Worm (Caenorhabditis elegans) whole organism, L4 larva: Measurements from ENCODE around the gene R11G11.16.

ENCODE experiments used
- D1046.2 ChIP-seq: fragments of 200-800 bp; sonication (Bioruptor generic); IDR thresholded peaks from 2 replicates; pipeline ENCODE4 v1.3.6; 2022; ENCODE audit warnings: missing genetic modification characterization, missing compliant biosample characterization
- Y105C5A.15 ChIP-seq: fragments of 200-800 bp; sonication (Bioruptor generic); IDR thresholded peaks from 2 replicates; pipeline ENCODE4 v1.3.6; 2022; ENCODE audit warnings: missing genetic modification characterization, missing compliant biosample characterization
- Y48G9A.11 ChIP-seq: fragments of 200-800 bp; sonication (Bioruptor generic); IDR thresholded peaks from 2 replicates; pipeline ENCODE4 v1.3.6; 2022; ENCODE audit warnings: missing genetic modification reagents, missing genetic modification characterization, missing compliant biosample characterization
- aly-2 ChIP-seq: sonication (generic microtip); optimal IDR thresholded peaks from 2 replicates; lab custom pipeline; 2018; ENCODE audit warnings: missing biosample characterization, missing genetic modification characterization
- ama-1 ChIP-seq: fragments of 150-350 bp; optimal IDR thresholded peaks from 2 replicates; lab custom pipeline; 2014; ENCODE audit warnings: inconsistent platforms, mixed read lengths
- ceh-82 ChIP-seq: sonication (generic microtip); optimal IDR thresholded peaks from 2 replicates; lab custom pipeline; 2017; ENCODE audit warnings: missing biosample characterization, missing genetic modification characterization
- ces-1 ChIP-seq: fragments of 150-350 bp; sonication (generic microtip); optimal IDR thresholded peaks from 4 replicates; lab custom pipeline; 2014; ENCODE audit warnings: missing biosample characterization, missing genetic modification reagents, missing genetic modification characterization
- daf-16 ChIP-seq, 3 experiments: sonication (generic microtip); optimal IDR thresholded peaks; 2 replicates each; lab custom pipeline; 2016 to 2017; ENCODE audit warnings: missing genetic modification characterization in 3 of 3, missing genetic modification reagents in 3 of 3, mild to moderate bottlenecking in 2 of 3, missing compliant biosample characterization in 2 of 3, missing biosample characterization in 1 of 3, moderate library complexity in 1 of 3
- dmd-8 ChIP-seq: fragments of 200-800 bp; sonication (Bioruptor generic); IDR thresholded peaks from 2 replicates; pipeline ENCODE4 v1.3.6; 2022; ENCODE audit warnings: missing genetic modification characterization, missing compliant biosample characterization
- duxl-1 ChIP-seq: sonication (generic microtip); optimal IDR thresholded peaks from 2 replicates; lab custom pipeline; 2016; ENCODE audit warnings: mild to moderate bottlenecking, missing genetic modification characterization, moderate library complexity, missing compliant biosample characterization; ENCODE audit not compliant: poor library complexity
- egl-27 ChIP-seq: sonication (generic microtip); optimal IDR thresholded peaks from 3 replicates; lab custom pipeline; 2017; ENCODE audit warnings: missing biosample characterization, missing genetic modification reagents, missing genetic modification characterization
- egl-43 ChIP-seq: fragments of 200-800 bp; sonication (Bioruptor generic); IDR thresholded peaks from 2 replicates; pipeline ENCODE4 v1.3.6; 2022; ENCODE audit warnings: missing genetic modification reagents, missing genetic modification characterization, missing compliant biosample characterization
- fkh-10 ChIP-seq: fragments of 150-350 bp; optimal IDR thresholded peaks from 2 replicates; lab custom pipeline; 2014; ENCODE audit warnings: missing biosample characterization, missing genetic modification reagents, missing genetic modification characterization
- fos-1 ChIP-seq: fragments of 150-350 bp; optimal IDR thresholded peaks from 2 replicates; lab custom pipeline; 2014; ENCODE audit warnings: missing biosample characterization, missing genetic modification characterization
- hif-1 ChIP-seq, 2 experiments: sonication (generic microtip); optimal IDR thresholded peaks; 2 replicates each; lab custom pipeline; 2016 to 2017; ENCODE audit warnings: missing compliant biosample characterization in 2 of 2, missing genetic modification characterization in 2 of 2, missing genetic modification reagents in 2 of 2, missing genotype in 2 of 2, mild to moderate bottlenecking in 1 of 2
- lin-1 ChIP-seq: fragments of 200-800 bp; sonication (Bioruptor generic); IDR thresholded peaks from 2 replicates; pipeline ENCODE4 v1.3.6; 2022; ENCODE audit warnings: missing genetic modification reagents, missing genetic modification characterization, missing compliant biosample characterization
- lin-13 ChIP-seq: fragments of 150-350 bp; optimal IDR thresholded peaks from 2 replicates; lab custom pipeline; 2014; ENCODE audit warnings: missing biosample characterization, missing genetic modification reagents, missing genetic modification characterization
- lin-15B ChIP-seq: fragments of 150-350 bp; sonication (generic microtip); optimal IDR thresholded peaks from 3 replicates; lab custom pipeline; 2014; ENCODE audit warnings: missing biosample characterization, missing genetic modification characterization
- lin-38 ChIP-seq: fragments of 200-800 bp; sonication (Bioruptor generic); IDR thresholded peaks from 2 replicates; pipeline ENCODE4 v1.3.6; 2022; ENCODE audit warnings: missing genetic modification reagents, missing genetic modification characterization, missing compliant biosample characterization
- lin-39 ChIP-seq: fragments of 150-350 bp; optimal IDR thresholded peaks from 2 replicates; lab custom pipeline; 2014; ENCODE audit warnings: missing biosample characterization, missing genetic modification reagents, missing genetic modification characterization
- lsy-2 ChIP-seq, 2 experiments: fragments of 150-350 bp in 1 of 2; sonication (generic microtip) in 1 of 2; optimal IDR thresholded peaks; 2 replicates each; lab custom pipeline; 2014 to 2017; ENCODE audit warnings: missing biosample characterization in 2 of 2, missing genetic modification characterization in 2 of 2
- madf-9 ChIP-seq: fragments of 200-800 bp; sonication (Bioruptor generic); conservative IDR thresholded peaks from 2 replicates; pipeline ENCODE4 v1.3.6; 2022; ENCODE audit warnings: missing genetic modification reagents, missing genetic modification characterization, missing compliant biosample characterization
- mdl-1 ChIP-seq, 2 experiments: fragments of 150-350 bp in 1 of 2; sonication (generic microtip) in 1 of 2; optimal IDR thresholded peaks; 2 replicates each; lab custom pipeline; 2014 to 2017; ENCODE audit warnings: missing biosample characterization in 2 of 2, missing genetic modification characterization in 2 of 2
- mdt-29 ChIP-seq: fragments of 200-800 bp; sonication (Bioruptor generic); IDR thresholded peaks from 2 replicates; pipeline ENCODE4 v1.3.6; 2022; ENCODE audit warnings: missing genetic modification reagents, missing genetic modification characterization, missing compliant biosample characterization
- mes-2 ChIP-seq: sonication (generic microtip); optimal IDR thresholded peaks from 2 replicates; lab custom pipeline; 2016; ENCODE audit warnings: missing genotype, mild to moderate bottlenecking, missing genetic modification characterization, missing compliant biosample characterization; ENCODE audit not compliant: poor library complexity, severe bottlenecking
- mxl-2 ChIP-seq: fragments of 200-800 bp; sonication (Bioruptor generic); conservative IDR thresholded peaks from 2 replicates; pipeline ENCODE4 v1.3.6; 2022; ENCODE audit warnings: missing genetic modification reagents, missing genetic modification characterization, missing compliant biosample characterization
- nhr-10 ChIP-seq: fragments of 150-350 bp; optimal IDR thresholded peaks from 2 replicates; lab custom pipeline; 2014; ENCODE audit warnings: missing biosample characterization, missing genetic modification characterization
- nhr-237 ChIP-seq: sonication (generic microtip); optimal IDR thresholded peaks from 2 replicates; lab custom pipeline; 2017; ENCODE audit warnings: missing biosample characterization, missing genetic modification characterization
- nhr-41 ChIP-seq: fragments of 200-800 bp; sonication (Bioruptor generic); IDR thresholded peaks from 2 replicates; pipeline ENCODE4 v1.3.6; 2022; ENCODE audit warnings: missing genetic modification reagents, missing genetic modification characterization, missing compliant biosample characterization
- nhr-42 ChIP-seq: fragments of 200-800 bp; sonication (Bioruptor generic); IDR thresholded peaks from 2 replicates; pipeline ENCODE4 v1.3.6; 2022; ENCODE audit warnings: missing genetic modification characterization, missing compliant biosample characterization
- pha-4 ChIP-seq, 2 experiments: fragments of 150-350 bp in 1 of 2; fragments of 200-800 bp in 1 of 2; sonication (Bioruptor generic) in 1 of 2; IDR thresholded peaks in 1 of 2; optimal IDR thresholded peaks in 1 of 2; 2 replicates each; pipeline versions ENCODE4 v1.3.6 to Lab custom; 2014 to 2022; ENCODE audit warnings: missing genetic modification characterization in 2 of 2, missing genetic modification reagents in 2 of 2, missing biosample characterization in 1 of 2, missing compliant biosample characterization in 1 of 2
- php-3 ChIP-seq: fragments of 200-800 bp; sonication (Bioruptor generic); IDR thresholded peaks from 2 replicates; pipeline ENCODE4 v1.3.6; 2022; ENCODE audit warnings: missing genetic modification reagents, missing genetic modification characterization, missing compliant biosample characterization
- pqm-1 ChIP-seq: sonication (generic microtip); optimal IDR thresholded peaks from 2 replicates; lab custom pipeline; 2017; ENCODE audit warnings: missing biosample characterization, missing genetic modification characterization
- sdz-12 ChIP-seq: fragments of 200-800 bp; sonication (Bioruptor generic); optimal IDR thresholded peaks from 2 replicates; lab custom pipeline; 2018; ENCODE audit warnings: mild to moderate bottlenecking, missing genetic modification characterization, missing compliant biosample characterization
- set-16 ChIP-seq: fragments of 200-800 bp; sonication (Bioruptor generic); IDR thresholded peaks from 2 replicates; pipeline ENCODE4 v1.3.6; 2022; ENCODE audit warnings: missing genetic modification reagents, missing genetic modification characterization, missing compliant biosample characterization
- skn-1 ChIP-seq: fragments of 150-350 bp; optimal IDR thresholded peaks from 2 replicates; lab custom pipeline; 2014; ENCODE audit warnings: missing biosample characterization, missing genetic modification characterization
- snpc-4 ChIP-seq: fragments of 150-350 bp; optimal IDR thresholded peaks from 2 replicates; lab custom pipeline; 2014; ENCODE audit warnings: missing biosample characterization, missing genetic modification characterization
- tag-97 ChIP-seq: fragments of 200-800 bp; sonication (Bioruptor generic); IDR thresholded peaks from 2 replicates; pipeline ENCODE4 v1.3.6; 2022; ENCODE audit warnings: missing genetic modification characterization, missing compliant biosample characterization
- tra-1 ChIP-seq: fragments of 200-800 bp; sonication (Bioruptor generic); IDR thresholded peaks from 2 replicates; pipeline ENCODE4 v1.3.6; 2022; ENCODE audit warnings: missing genetic modification reagents, missing genetic modification characterization, missing compliant biosample characterization
- unc-130 ChIP-seq: sonication (generic microtip); optimal IDR thresholded peaks from 2 replicates; lab custom pipeline; 2016; ENCODE audit warnings: missing genetic modification reagents, missing genetic modification characterization, missing compliant biosample characterization
- unc-62 ChIP-seq, 3 experiments: fragments of 150-350 bp in 1 of 3; sonication (generic microtip); optimal IDR thresholded peaks in 2 of 3; peaks in 1 of 3; 1 replicate in 1 of 3; 2 replicates in 2 of 3; lab custom pipeline; 2014 to 2017; ENCODE audit warnings: missing biosample characterization in 3 of 3, missing genetic modification characterization in 3 of 3, missing genetic modification reagents in 3 of 3, missing genotype in 1 of 3
- vab-7 ChIP-seq: fragments of 200-800 bp; sonication (Bioruptor generic); IDR thresholded peaks from 2 replicates; pipeline ENCODE4 v1.3.6; 2022; ENCODE audit warnings: missing genetic modification reagents, missing genetic modification characterization, missing compliant biosample characterization
- zag-1 ChIP-seq: fragments of 150-350 bp; optimal IDR thresholded peaks from 2 replicates; lab custom pipeline; 2014; ENCODE audit warnings: missing biosample characterization, missing genetic modification characterization
- zfp-2 ChIP-seq: sonication (generic microtip); optimal IDR thresholded peaks from 2 replicates; lab custom pipeline; 2016; ENCODE audit warnings: mild to moderate bottlenecking, missing genetic modification characterization, missing compliant biosample characterization
- zip-11 ChIP-seq: fragments of 200-800 bp; sonication (Bioruptor generic); IDR thresholded peaks from 2 replicates; pipeline ENCODE4 v1.3.6; 2022; ENCODE audit warnings: missing genetic modification characterization, missing compliant biosample characterization
- zip-2 ChIP-seq: fragments of 150-350 bp; optimal IDR thresholded peaks from 2 replicates; lab custom pipeline; 2014; ENCODE audit warnings: missing biosample characterization, missing genetic modification characterization

The R11G11.16 gene

ce11 chrV:539040-539510, 14.1 kb upstream of the R11G11.16 start, which contains the start of gene nhr-155:
nhr-155 (plus strand) TSS chrV:539460.
- no peak for TF ChIP-seq ama-1 (lab: Kevin White, UChicago)
- TF ChIP-seq lin-15B (tag; lab: Kevin White, UChicago): no peak

ce11 chrV:536571-536970, 11.6 kb upstream of the R11G11.16 start, which contains the start of gene C14C6.5:
C14C6.5 (plus strand) TSS chrV:536628.
- no peak for TF ChIP-seq fos-1
- TF ChIP-seq duxl-1: no peak
- peak in 1 of 2 experiments; percentile 93 for TF ChIP-seq unc-62 (GFP tag; optimal IDR thresholded peaks at IDR 0.05 in 1 of 2; lab: Kevin White, UChicago)
- TF ChIP-seq unc-62 (tag; optimal IDR thresholded peaks at IDR 0.05; lab: Kevin White, UChicago): no peak

ce11 chrV:534176-534575, 9.2 kb upstream of the R11G11.16 start, which contains the start of gene nhr-132:
nhr-132 (plus strand) TSS chrV:534446.
- TF ChIP-seq sdz-12 (no peak), skn-1 (tag; lab: Kevin White, UChicago) (no peak), hif-1 (tag; optimal IDR thresholded peaks at IDR 0.05; lab: Kevin White, UChicago) (no peak), mxl-2 (GFP tag; lab: Robert Waterston, UW) (no peak), pqm-1 (tag; lab: Kevin White, UChicago) (no peak), mdt-29 (GFP tag; lab: Robert Waterston, UW) (no peak), nhr-42 (GFP tag; lab: Robert Waterston, UW) (no peak), egl-43 (GFP tag; lab: Robert Waterston, UW) (no peak), madf-9 (no peak), lin-38 (no peak), dmd-8 (no peak), tra-1 (GFP tag; lab: Robert Waterston, UW) (no peak), lsy-2 (tag; optimal IDR thresholded peaks at IDR 0.05; lab: Kevin White, UChicago) (peak in 1 of 2 experiments; percentile 55), lin-39 (tag; lab: Kevin White, UChicago) (no peak), lin-1 (0 out of 2 replicates have a peak, but pooled peaks have one; percentile 8), mdl-1 (tag; optimal IDR thresholded peaks at IDR 0.05; lab: Kevin White, UChicago) (peak in 1 of 2 experiments; percentile 25), tag-97 (no peak), unc-130 (GFP tag; lab: Kevin White, UChicago) (no peak), ces-1 (GFP tag; lab: Kevin White, UChicago) (no peak), duxl-1 (peak; percentile 34), Y105C5A.15 (GFP tag; lab: Robert Waterston, UW) (no peak), zfp-2 (no peak), aly-2 (tag; lab: Kevin White, UChicago) (no peak), zip-2 (peak; percentile 0), vab-7 (no peak), snpc-4 (no peak), zip-11 (GFP tag; lab: Robert Waterston, UW) (no peak), pha-4 (GFP tag; IDR thresholded peaks at IDR 0.05; lab: Robert Waterston, UW) (no peak), pha-4 (tag; optimal IDR thresholded peaks at IDR 0.05; lab: Kevin White, UChicago) (no peak), daf-16 (GFP tag; optimal IDR thresholded peaks at IDR 0.05; lab: Kevin White, UChicago) (no peak), daf-16 (tag; optimal IDR thresholded peaks at IDR 0.05; lab: Kevin White, UChicago) (peak; percentile 80), Y48G9A.11 (GFP tag; lab: Robert Waterston, UW) (no peak), php-3 (GFP tag; lab: Robert Waterston, UW) (peak; percentile 70), fkh-10 (no peak), nhr-41 (GFP tag; lab: Robert Waterston, UW) (no peak), D1046.2 (GFP tag; lab: Robert Waterston, UW) (no peak), mes-2 (tag; lab: Kevin White, UChicago) (peak; percentile 25), egl-27 (no peak), lin-13 (GFP tag; lab: Kevin White, UChicago) (no peak), zag-1 (tag; lab: Kevin White, UChicago) (no peak), nhr-237 (tag; lab: Kevin White, UChicago) (no peak), set-16 (GFP tag; lab: Robert Waterston, UW) (no peak), ceh-82 (no peak), nhr-10 (tag; lab: Kevin White, UChicago) (no peak)
